Worm (Caenorhabditis elegans) whole organism, early embryonic: ENCODE data around the gene his-18.

Experiments
- aly-1 ChIP-seq: sonication (generic microtip); optimal IDR thresholded peaks from 2 replicates; lab custom pipeline; 2016; ENCODE audit warnings: missing genetic modification characterization, missing compliant biosample characterization
- ama-1 ChIP-seq: fragments of 150-350 bp; optimal IDR thresholded peaks from 2 replicates; lab custom pipeline; 2014
- ceh-13 ChIP-seq: fragments of 200-800 bp; sonication (Bioruptor generic); optimal IDR thresholded peaks from 2 replicates; lab custom pipeline; 2018; ENCODE audit warnings: mild to moderate bottlenecking, missing genetic modification characterization, missing compliant biosample characterization
- ets-7 ChIP-seq: sonication (generic microtip); optimal IDR thresholded peaks from 2 replicates; lab custom pipeline; 2016; ENCODE audit warnings: missing genotype, missing genetic modification characterization, missing compliant biosample characterization
- flt-1 ChIP-seq: fragments of 200-800 bp; sonication (Bioruptor generic); IDR thresholded peaks from 2 replicates; pipeline ENCODE4 v1.3.6; 2022; ENCODE audit warnings: missing genetic modification characterization, missing compliant biosample characterization
- hmbx-1 ChIP-seq: sonication (generic microtip); optimal IDR thresholded peaks from 2 replicates; lab custom pipeline; 2016; ENCODE audit warnings: mild to moderate bottlenecking, missing genetic modification characterization, missing compliant biosample characterization
- pes-1 ChIP-seq: fragments of 200-800 bp; sonication (Bioruptor generic); IDR thresholded peaks from 2 replicates; pipeline ENCODE4 v1.3.6; 2022; ENCODE audit warnings: missing genetic modification reagents, missing genetic modification characterization, missing compliant biosample characterization
- sea-1 ChIP-seq: fragments of 200-800 bp; sonication (Bioruptor generic); conservative IDR thresholded peaks from 2 replicates; pipeline ENCODE4 v1.3.6; 2022; ENCODE audit warnings: missing genetic modification characterization, missing compliant biosample characterization
- tbx-11 ChIP-seq: fragments of 200-800 bp; sonication (Bioruptor generic); IDR thresholded peaks from 2 replicates; pipeline ENCODE4 v1.3.6; 2022; ENCODE audit warnings: missing genetic modification characterization, missing compliant biosample characterization
- tbx-37 ChIP-seq: fragments of 200-800 bp; sonication (Bioruptor generic); conservative IDR thresholded peaks from 2 replicates; pipeline ENCODE4 v1.3.6; 2022; ENCODE audit warnings: missing genetic modification reagents, missing genetic modification characterization, missing compliant biosample characterization

DNA sequence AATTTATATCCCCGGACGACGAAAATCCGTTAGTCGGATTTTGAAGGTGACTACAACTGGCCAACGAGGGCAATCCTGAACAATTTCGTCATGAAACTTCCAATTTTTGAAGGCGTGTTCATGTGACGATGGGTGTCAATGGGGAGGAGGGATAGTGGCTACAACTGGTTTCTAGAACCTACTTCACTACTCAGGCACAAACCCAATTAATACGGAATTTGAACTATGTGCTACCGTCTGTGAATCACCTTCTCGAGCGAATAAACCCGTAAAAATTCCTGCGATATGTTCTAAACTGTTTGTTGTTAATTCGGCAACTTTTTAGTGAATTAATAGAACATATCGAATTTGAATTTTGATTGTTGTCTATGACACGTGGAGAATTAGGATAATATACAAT, 29.7 kb downstream of the his-18 start:
- TF ChIP-seq aly-1: no peak
- no peak for TF ChIP-seq tbx-37
- TF ChIP-seq ama-1 (lab: Kevin White, UChicago): no peak
- no peak for TF ChIP-seq pes-1 (GFP tag; lab: Robert Waterston, UW)
- no peak for TF ChIP-seq flt-1
- TF ChIP-seq ceh-13 (GFP tag; lab: Kevin White, UChicago): no peak
- TF ChIP-seq ets-7 (tag; lab: Kevin White, UChicago): no peak
- no peak for TF ChIP-seq sea-1
- no peak for TF ChIP-seq hmbx-1 (tag; lab: Kevin White, UChicago)
- no peak for TF ChIP-seq tbx-11 (GFP tag; lab: Robert Waterston, UW)
